Fruit fly (Drosophila melanogaster) whole organism, embryonic: ENCODE data around the gene scrt.
A peak's percentile ranks its signal among the peaks of the same experiment; 100 is the strongest.

Source experiments
- Bteb2 ChIP-seq: fragments of 200-800 bp; sonication (Bioruptor generic); optimal IDR thresholded peaks from 2 replicates; lab custom pipeline; 2016; ENCODE audit warnings: missing biosample characterization, missing genetic modification characterization
- CG1024 ChIP-seq: fragments of 200-800 bp; sonication (Bioruptor generic); IDR thresholded peaks from 2 replicates; pipeline ENCODE4 v1.3.6; 2022; ENCODE audit warnings: missing biosample characterization, missing genetic modification characterization
- CG10267 ChIP-seq: fragments of 200-800 bp; sonication (Bioruptor generic); optimal IDR thresholded peaks from 2 replicates; lab custom pipeline; 2018; ENCODE audit warnings: missing biosample characterization, mild to moderate bottlenecking, missing genetic modification characterization, moderate library complexity
- CG11247 ChIP-seq: fragments of 200-800 bp; sonication (Bioruptor generic); IDR thresholded peaks from 2 replicates; pipeline ENCODE4 v1.3.6; 2022; ENCODE audit warnings: missing biosample characterization, missing genetic modification characterization
- CG12299 ChIP-seq: fragments of 200-800 bp; sonication (Bioruptor generic); optimal IDR thresholded peaks from 2 replicates; lab custom pipeline; 2018; ENCODE audit warnings: missing biosample characterization, mild to moderate bottlenecking, missing genetic modification characterization
- CG12659 ChIP-seq: fragments of 200-800 bp; sonication (Bioruptor generic); optimal IDR thresholded peaks from 3 replicates; lab custom pipeline; 2017; ENCODE audit warnings: mild to moderate bottlenecking, missing biosample characterization, missing genetic modification reagents, missing genetic modification characterization
- CG15514 ChIP-seq: fragments of 200-800 bp; sonication (Bioruptor generic); optimal IDR thresholded peaks from 3 replicates; lab custom pipeline; 2017; ENCODE audit warnings: missing biosample characterization, missing genetic modification characterization, mild to moderate bottlenecking, moderate library complexity, missing genetic modification reagents
- CG17802 ChIP-seq: fragments of 200-800 bp; sonication (Bioruptor generic); optimal IDR thresholded peaks from 2 replicates; lab custom pipeline; 2018; ENCODE audit warnings: missing biosample characterization, mild to moderate bottlenecking, missing genetic modification characterization, moderate library complexity
- CG17829 ChIP-seq: fragments of 200-800 bp; optimal IDR thresholded peaks from 2 replicates; lab custom pipeline; 2019; ENCODE audit warnings: missing biosample characterization, mild to moderate bottlenecking, missing genetic modification characterization, moderate library complexity
- CG18262 ChIP-seq: fragments of 200-800 bp; optimal IDR thresholded peaks from 3 replicates; lab custom pipeline; 2019; ENCODE audit warnings: missing biosample characterization, mild to moderate bottlenecking, missing genetic modification characterization, moderate library complexity
- CG18476 ChIP-seq: fragments of 200-800 bp; sonication (Bioruptor generic); optimal IDR thresholded peaks from 2 replicates; lab custom pipeline; 2016; ENCODE audit warnings: missing biosample characterization, mild to moderate bottlenecking, missing genetic modification characterization
- CG2889 ChIP-seq: fragments of 200-800 bp; sonication (Bioruptor generic); IDR thresholded peaks from 3 replicates; pipeline ENCODE4 v1.3.6; 2022; ENCODE audit warnings: missing biosample characterization, missing genetic modification characterization
- CG33557 ChIP-seq: fragments of 200-800 bp; sonication (Bioruptor generic); optimal IDR thresholded peaks from 2 replicates; lab custom pipeline; 2019; ENCODE audit warnings: missing biosample characterization, mild to moderate bottlenecking, missing genetic modification characterization, moderate library complexity
- CG4730 ChIP-seq: fragments of 200-800 bp; sonication (Bioruptor generic); IDR thresholded peaks from 2 replicates; pipeline ENCODE4 v1.3.6; 2022; ENCODE audit warnings: missing biosample characterization, missing genetic modification characterization
- CG6272 ChIP-seq: fragments of 200-800 bp; sonication (Bioruptor generic); IDR thresholded peaks from 2 replicates; pipeline ENCODE4 v1.3.6; 2022; ENCODE audit warnings: missing biosample characterization, missing genetic modification characterization
- CG7372 ChIP-seq: fragments of 200-800 bp; sonication (Bioruptor generic); IDR thresholded peaks from 2 replicates; pipeline ENCODE4 v1.3.6; 2022; ENCODE audit warnings: missing biosample characterization, missing genetic modification characterization
- CG7786 ChIP-seq: fragments of 200-800 bp; sonication (Bioruptor generic); optimal IDR thresholded peaks from 2 replicates; lab custom pipeline; 2016; ENCODE audit warnings: missing biosample characterization, missing genetic modification characterization
- CG8478 ChIP-seq: fragments of >200 bp; optimal IDR thresholded peaks from 2 replicates; lab custom pipeline; 2018
- CG8765 ChIP-seq: fragments of 200-800 bp; sonication (Bioruptor generic); IDR thresholded peaks from 2 replicates; pipeline ENCODE4 v1.3.6; 2022; ENCODE audit warnings: missing biosample characterization, missing genetic modification characterization
- CG9609 ChIP-seq: fragments of 200-800 bp; sonication (Bioruptor generic); optimal IDR thresholded peaks from 3 replicates; lab custom pipeline; 2016; ENCODE audit warnings: missing biosample characterization, missing genetic modification characterization
- D ChIP-seq, 2 experiments: fragments of 200-800 bp in 1 of 2; fragments of >200 bp in 1 of 2; sonication (Bioruptor generic) in 1 of 2; optimal IDR thresholded peaks; 2 replicates in 1 of 2; 3 replicates in 1 of 2; lab custom pipeline; 2017; ENCODE audit warnings: mild to moderate bottlenecking in 1 of 2, missing biosample characterization in 1 of 2, missing genetic modification characterization in 1 of 2, missing genetic modification reagents in 1 of 2
- Dp ChIP-seq: fragments of 200-800 bp; sonication (Bioruptor generic); optimal IDR thresholded peaks from 2 replicates; lab custom pipeline; 2018; ENCODE audit warnings: missing biosample characterization, mild to moderate bottlenecking, missing genetic modification characterization, moderate library complexity
- Dref ChIP-seq: fragments of 200-800 bp; sonication (Bioruptor generic); IDR thresholded peaks from 2 replicates; pipeline ENCODE4 v1.3.6; 2022; ENCODE audit warnings: missing biosample characterization, missing genetic modification characterization
- Drgx ChIP-seq: fragments of 200-800 bp; sonication (Bioruptor generic); IDR thresholded peaks from 2 replicates; pipeline ENCODE4 v1.3.6; 2022; ENCODE audit warnings: missing biosample characterization, missing genetic modification characterization
- Ets97D ChIP-seq: fragments of 200-800 bp; sonication (Bioruptor generic); optimal IDR thresholded peaks from 3 replicates; lab custom pipeline; 2016; ENCODE audit warnings: missing biosample characterization, missing genetic modification characterization
- Gsc ChIP-seq: fragments of 200-800 bp; sonication (Bioruptor generic); IDR thresholded peaks from 2 replicates; pipeline ENCODE4 v1.3.6; 2022; ENCODE audit warnings: missing biosample characterization, missing genetic modification characterization
- HLHmδ ChIP-seq: fragments of 200-800 bp; sonication (Bioruptor generic); optimal IDR thresholded peaks from 2 replicates; lab custom pipeline; 2018; ENCODE audit warnings: missing biosample characterization, mild to moderate bottlenecking, missing genetic modification characterization, moderate library complexity
- Hr3 ChIP-seq: fragments of 200-800 bp; sonication (Bioruptor generic); optimal IDR thresholded peaks from 3 replicates; lab custom pipeline; 2016; ENCODE audit warnings: missing biosample characterization, missing genetic modification characterization
- Hsf ChIP-seq: fragments of 200-800 bp; sonication (Bioruptor generic); optimal IDR thresholded peaks from 3 replicates; lab custom pipeline; 2016; ENCODE audit warnings: missing biosample characterization, missing genetic modification characterization
- Lim3 ChIP-seq: fragments of 200-800 bp; sonication (Bioruptor generic); IDR thresholded peaks from 2 replicates; pipeline ENCODE4 v1.3.6; 2022; ENCODE audit warnings: missing biosample characterization, missing genetic modification characterization
- MESR4 ChIP-seq: fragments of 200-800 bp; sonication (Bioruptor generic); optimal IDR thresholded peaks from 2 replicates; lab custom pipeline; 2018; ENCODE audit warnings: missing biosample characterization, mild to moderate bottlenecking, missing genetic modification characterization, moderate library complexity
- Mrtf ChIP-seq: fragments of 200-800 bp; sonication (Bioruptor generic); IDR thresholded peaks from 3 replicates; pipeline ENCODE4 v1.3.6; 2022; ENCODE audit warnings: missing biosample characterization, missing genetic modification characterization
- Nf-YA ChIP-seq: fragments of 200-800 bp; sonication (Bioruptor generic); IDR thresholded peaks from 2 replicates; pipeline ENCODE4 v1.3.6; 2022; ENCODE audit warnings: missing biosample characterization, missing genetic modification characterization
- Oli ChIP-seq: fragments of 200-800 bp; sonication (Bioruptor generic); optimal IDR thresholded peaks from 2 replicates; lab custom pipeline; 2018; ENCODE audit warnings: missing biosample characterization, mild to moderate bottlenecking, missing genetic modification characterization, moderate library complexity
- Six4 ChIP-seq: fragments of 200-800 bp; sonication (Bioruptor generic); optimal IDR thresholded peaks from 2 replicates; lab custom pipeline; 2016; ENCODE audit warnings: missing biosample characterization, missing genetic modification characterization
- Stat92E ChIP-seq, 3 experiments: fragments of >200 bp in 2 of 3; fragments of 200-800 bp in 1 of 3; sonication (Bioruptor generic) in 1 of 3; optimal IDR thresholded peaks; 2 replicates each; lab custom pipeline; 2017 to 2019; ENCODE audit warnings: missing biosample characterization in 3 of 3, missing genetic modification characterization in 3 of 3, mild to moderate bottlenecking in 1 of 3, moderate library complexity in 1 of 3
- cad ChIP-seq: fragments of >200 bp; optimal IDR thresholded peaks from 2 replicates; lab custom pipeline; 2017; ENCODE audit warnings: missing biosample characterization, missing genetic modification characterization
- dpn ChIP-seq, 2 experiments: fragments of 200-800 bp; sonication (Bioruptor generic); optimal IDR thresholded peaks; 3 replicates each; lab custom pipeline; 2016; ENCODE audit warnings: missing biosample characterization in 2 of 2, missing genetic modification characterization in 2 of 2
- gem ChIP-seq: fragments of 200-800 bp; sonication (Bioruptor generic); optimal IDR thresholded peaks from 2 replicates; lab custom pipeline; 2019; ENCODE audit warnings: missing biosample characterization, mild to moderate bottlenecking, missing genetic modification characterization, moderate library complexity
- gfzf ChIP-seq: fragments of 200-800 bp; sonication (Bioruptor generic); optimal IDR thresholded peaks from 2 replicates; lab custom pipeline; 2016; ENCODE audit warnings: missing biosample characterization, mild to moderate bottlenecking, missing genetic modification characterization, moderate library complexity
- grn ChIP-seq: fragments of 200-800 bp; sonication (Bioruptor generic); optimal IDR thresholded peaks from 3 replicates; lab custom pipeline; 2017; ENCODE audit warnings: missing biosample characterization, missing genetic modification characterization
- hbn ChIP-seq: fragments of 200-800 bp; sonication (Bioruptor generic); IDR thresholded peaks from 2 replicates; pipeline ENCODE4 v1.3.6; 2022; ENCODE audit warnings: missing biosample characterization, missing genetic modification characterization; ENCODE audit not compliant: partially characterized antibody
- hth ChIP-seq: fragments of >200 bp; optimal IDR thresholded peaks from 2 replicates; lab custom pipeline; 2017; ENCODE audit warnings: inconsistent platforms
- ken ChIP-seq: fragments of 200-800 bp; sonication (Bioruptor generic); IDR thresholded peaks from 3 replicates; pipeline ENCODE4 v1.3.6; 2022; ENCODE audit warnings: missing biosample characterization, missing genetic modification characterization
- kni ChIP-seq: fragments of 200-800 bp; sonication (Bioruptor generic); optimal IDR thresholded peaks from 3 replicates; lab custom pipeline; 2017; ENCODE audit warnings: mild to moderate bottlenecking, missing biosample characterization, missing genetic modification reagents, missing genetic modification characterization
- nmo ChIP-seq: fragments of 200-800 bp; sonication (Bioruptor generic); optimal IDR thresholded peaks from 2 replicates; lab custom pipeline; 2018; ENCODE audit warnings: missing biosample characterization, mild to moderate bottlenecking, missing genetic modification characterization, moderate library complexity
- oc ChIP-seq: fragments of 200-800 bp; sonication (Bioruptor generic); optimal IDR thresholded peaks from 2 replicates; lab custom pipeline; 2018; ENCODE audit warnings: missing biosample characterization, mild to moderate bottlenecking, missing genetic modification characterization, moderate library complexity
- phol ChIP-seq: fragments of 200-800 bp; sonication (Bioruptor generic); optimal IDR thresholded peaks from 3 replicates; lab custom pipeline; 2018; ENCODE audit warnings: missing biosample characterization, mild to moderate bottlenecking, missing genetic modification characterization, moderate library complexity
- pnt ChIP-seq: fragments of 200-800 bp; sonication (Bioruptor generic); optimal IDR thresholded peaks from 3 replicates; lab custom pipeline; 2016; ENCODE audit warnings: missing biosample characterization, missing genetic modification characterization
- wek ChIP-seq: fragments of 200-800 bp; sonication (Bioruptor generic); optimal IDR thresholded peaks from 3 replicates; lab custom pipeline; 2018; ENCODE audit warnings: missing biosample characterization, mild to moderate bottlenecking, missing genetic modification characterization, moderate library complexity
- zen2 ChIP-seq: fragments of 200-800 bp; sonication (Bioruptor generic); IDR thresholded peaks from 3 replicates; pipeline ENCODE4 v1.3.6; 2022; ENCODE audit warnings: missing biosample characterization, missing genetic modification characterization; ENCODE audit not compliant: partially characterized antibody

scrt gene

DNA sequence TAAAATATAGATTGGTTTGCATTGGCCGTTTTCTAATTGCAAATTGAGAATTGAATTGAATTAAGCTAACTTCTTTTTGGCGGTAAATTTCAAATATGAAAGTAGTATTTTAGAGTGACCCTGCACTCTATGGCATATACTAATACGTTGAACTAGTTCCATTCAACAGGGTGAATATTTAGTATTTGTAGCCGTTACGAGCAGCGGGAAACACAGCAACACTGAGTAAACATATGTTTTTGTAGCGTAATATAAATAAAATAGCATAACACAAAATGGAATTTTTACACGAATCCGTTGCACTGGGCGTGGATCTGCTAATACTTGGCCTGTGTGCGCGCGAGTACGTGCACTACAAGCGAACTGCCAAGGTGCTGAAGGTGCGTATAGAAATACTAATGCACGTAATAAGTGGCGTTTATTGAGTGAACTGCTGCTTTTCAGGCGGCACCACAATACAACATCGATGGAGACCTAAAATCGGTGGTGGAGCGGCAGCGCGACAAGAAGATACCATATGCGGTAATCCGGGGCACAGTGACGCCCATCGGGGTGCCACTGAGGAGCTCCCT, 37.6 kb downstream of the scrt start, which contains the start of gene Mul1 (continued):
- TF ChIP-seq CG7372 = no peak
- TF ChIP-seq CG18262 (tag; lab: Kevin White, UChicago) = no peak
- TF ChIP-seq CG12659 (GFP tag; lab: Kevin White, UChicago) = peak; percentile 46
- no peak for TF ChIP-seq CG2889 (GFP tag; lab: Robert Waterston, UW)
- no peak for TF ChIP-seq CG8765 (GFP tag; lab: Robert Waterston, UW)
- no peak for TF ChIP-seq Nf-YA
- no peak for TF ChIP-seq CG9609
- no peak for TF ChIP-seq HLHmδ (GFP tag; lab: Kevin White, UChicago)
- TF ChIP-seq CG4730 = no peak
- TF ChIP-seq CG18476 (GFP tag; lab: Kevin White, UChicago) = no peak
- no peak for TF ChIP-seq zen2 (GFP tag; lab: Robert Waterston, UW)
- TF ChIP-seq wek (GFP tag; lab: Kevin White, UChicago) = no peak
- no peak for TF ChIP-seq Hsf (GFP tag; lab: Kevin White, UChicago)
- TF ChIP-seq Dref (GFP tag; lab: Robert Waterston, UW) = no peak
- TF ChIP-seq nmo (GFP tag; lab: Kevin White, UChicago) = peak; percentile 37
- no peak for TF ChIP-seq CG33557 (GFP tag; lab: Kevin White, UChicago)
- no peak for TF ChIP-seq Oli
- no peak for TF ChIP-seq CG17802 (tag; lab: Kevin White, UChicago)
- TF ChIP-seq hth = no peak
- TF ChIP-seq MESR4 = peak; percentile 54
- peak; percentile 91 for TF ChIP-seq Dp (GFP tag; lab: Kevin White, UChicago)
- TF ChIP-seq kni (GFP tag; lab: Kevin White, UChicago) = no peak
- peak; percentile 88 for TF ChIP-seq gfzf (GFP tag; lab: Kevin White, UChicago)
- no peak for TF ChIP-seq dpn (GFP tag; optimal IDR thresholded peaks at IDR 0.05; lab: Kevin White, UChicago)
- TF ChIP-seq pnt (GFP tag; lab: Kevin White, UChicago) = no peak
- no peak for TF ChIP-seq CG1024
- peak; percentile 12 for TF ChIP-seq CG17829 (tag; lab: Kevin White, UChicago)
- peak; percentile 43 for TF ChIP-seq Ets97D
- no peak for TF ChIP-seq CG7786 (GFP tag; lab: Kevin White, UChicago)
- TF ChIP-seq Lim3 (GFP tag; lab: Robert Waterston, UW) = no peak
- peak; percentile 19 for TF ChIP-seq CG10267
- TF ChIP-seq ken (GFP tag; lab: Robert Waterston, UW) = no peak
- no peak for TF ChIP-seq grn
- TF ChIP-seq CG8478 (lab: Kevin White, UChicago) = peak; percentile 3
- 0 out of 2 replicates have a peak, but pooled peaks have one; percentile 17 for TF ChIP-seq hbn
- no peak for TF ChIP-seq Six4 (GFP tag; lab: Kevin White, UChicago)
- no peak for TF ChIP-seq oc
- TF ChIP-seq cad (GFP tag; lab: Kevin White, UChicago) = no peak
- TF ChIP-seq D (optimal IDR thresholded peaks at IDR 0.05; lab: Kevin White, UChicago) = no peak
- no peak for TF ChIP-seq D (GFP tag; optimal IDR thresholded peaks at IDR 0.05; lab: Kevin White, UChicago)
- TF ChIP-seq CG12299 = no peak
- no peak for TF ChIP-seq Drgx (GFP tag; lab: Robert Waterston, UW)
- TF ChIP-seq CG11247 (GFP tag; lab: Robert Waterston, UW) = no peak
- peak; percentile 99 for TF ChIP-seq CG15514 (GFP tag; lab: Kevin White, UChicago)
- TF ChIP-seq Gsc = no peak
- TF ChIP-seq gem = no peak
- TF ChIP-seq Bteb2 = no peak
- TF ChIP-seq Stat92E (GFP tag; optimal IDR thresholded peaks at IDR 0.05; lab: Kevin White, UChicago) = no peak
- TF ChIP-seq Hr3 (GFP tag; lab: Kevin White, UChicago) = no peak
- TF ChIP-seq Mrtf = no peak
- TF ChIP-seq CG6272 (GFP tag; lab: Robert Waterston, UW) = no peak
- no peak for TF ChIP-seq phol (tag; lab: Kevin White, UChicago)
